Worm (Caenorhabditis elegans) whole organism, L3 larva: ENCODE results near the gene mrpl-21.
A peak's percentile ranks its signal among the peaks of the same experiment; 100 is the strongest.

ENCODE experiments used
- R02D3.7 ChIP-seq: fragments of 150-350 bp; optimal IDR thresholded peaks from 2 replicates; lab custom pipeline; 2014; ENCODE audit warnings: missing biosample characterization, missing genetic modification characterization
- ZK546.5 ChIP-seq: sonication (generic microtip); optimal IDR thresholded peaks from 2 replicates; lab custom pipeline; 2017; ENCODE audit warnings: missing biosample characterization, missing genetic modification characterization
- aly-2 ChIP-seq: fragments of 150-350 bp; optimal IDR thresholded peaks from 2 replicates; lab custom pipeline; 2014; ENCODE audit warnings: missing biosample characterization, missing genetic modification characterization
- ama-1 ChIP-seq: fragments of 150-350 bp; optimal IDR thresholded peaks from 2 replicates; lab custom pipeline; 2018
- ceh-16 ChIP-seq: sonication (generic microtip); optimal IDR thresholded peaks from 2 replicates; lab custom pipeline; 2017; ENCODE audit warnings: missing biosample characterization, missing genetic modification characterization
- ceh-28 ChIP-seq: fragments of 150-350 bp; optimal IDR thresholded peaks from 2 replicates; lab custom pipeline; 2014; ENCODE audit warnings: missing biosample characterization, missing genetic modification reagents, missing genetic modification characterization
- ceh-82 ChIP-seq: fragments of 150-350 bp; optimal IDR thresholded peaks from 2 replicates; lab custom pipeline; 2014; ENCODE audit warnings: missing biosample characterization, missing genetic modification characterization
- ceh-9 ChIP-seq: sonication (generic microtip); optimal IDR thresholded peaks from 2 replicates; lab custom pipeline; 2018; ENCODE audit warnings: missing biosample characterization, missing genetic modification characterization
- daf-12 ChIP-seq: fragments of 150-350 bp; optimal IDR thresholded peaks from 2 replicates; lab custom pipeline; 2014; ENCODE audit warnings: missing biosample characterization, missing genetic modification reagents, missing genetic modification characterization
- egl-27 ChIP-seq: sonication (generic microtip); optimal IDR thresholded peaks from 4 replicates; lab custom pipeline; 2017; ENCODE audit warnings: missing biosample characterization, missing genetic modification reagents, missing genetic modification characterization
- egl-5 ChIP-seq: fragments of 150-350 bp; optimal IDR thresholded peaks from 2 replicates; lab custom pipeline; 2017; ENCODE audit warnings: missing biosample characterization, missing genetic modification reagents, missing genetic modification characterization, inconsistent platforms
- elt-2 ChIP-seq: sonication (generic microtip); optimal IDR thresholded peaks from 2 replicates; lab custom pipeline; 2016; ENCODE audit warnings: missing genetic modification reagents, mild to moderate bottlenecking, missing genetic modification characterization, missing compliant biosample characterization
- elt-3 ChIP-seq, 3 experiments: fragments of 150-350 bp in 1 of 3; sonication (generic microtip) in 2 of 3; optimal IDR thresholded peaks; 2 replicates in 2 of 3; 4 replicates in 1 of 3; lab custom pipeline; 2014 to 2017; ENCODE audit warnings: missing biosample characterization in 3 of 3, missing genetic modification characterization in 3 of 3
- eor-1 ChIP-seq, 2 experiments: fragments of 150-350 bp; optimal IDR thresholded peaks; 2 replicates each; lab custom pipeline; 2014 to 2018; ENCODE audit warnings: missing biosample characterization in 2 of 2, missing genetic modification characterization in 2 of 2
- fkh-10 ChIP-seq: sonication (generic microtip); optimal IDR thresholded peaks from 2 replicates; lab custom pipeline; 2017; ENCODE audit warnings: missing biosample characterization, missing genetic modification reagents, missing genetic modification characterization
- fos-1 ChIP-seq: fragments of 150-350 bp; optimal IDR thresholded peaks from 2 replicates; lab custom pipeline; 2014; ENCODE audit warnings: missing biosample characterization, missing genetic modification characterization
- hmg-11 ChIP-seq: sonication (generic microtip); optimal IDR thresholded peaks from 2 replicates; lab custom pipeline; 2016; ENCODE audit warnings: missing genetic modification characterization, missing compliant biosample characterization
- jun-1 ChIP-seq: fragments of 150-350 bp; optimal IDR thresholded peaks from 2 replicates; lab custom pipeline; 2014; ENCODE audit warnings: missing biosample characterization, missing genetic modification reagents, missing genetic modification characterization
- lin-15B ChIP-seq: fragments of 150-350 bp; optimal IDR thresholded peaks from 2 replicates; lab custom pipeline; 2014; ENCODE audit warnings: missing biosample characterization, missing genetic modification characterization
- lin-39 ChIP-seq: fragments of 150-350 bp; optimal IDR thresholded peaks from 2 replicates; lab custom pipeline; 2018; ENCODE audit warnings: missing biosample characterization, missing genetic modification reagents, missing genetic modification characterization
- lsy-12 ChIP-seq: sonication (generic microtip); optimal IDR thresholded peaks from 2 replicates; lab custom pipeline; 2016; ENCODE audit warnings: mild to moderate bottlenecking, missing genetic modification characterization, missing compliant biosample characterization
- mdl-1 ChIP-seq: fragments of 150-350 bp; optimal IDR thresholded peaks from 2 replicates; lab custom pipeline; 2014; ENCODE audit warnings: missing biosample characterization, missing genetic modification characterization
- mml-1 ChIP-seq: fragments of 150-350 bp; sonication (generic microtip); optimal IDR thresholded peaks from 3 replicates; lab custom pipeline; 2014; ENCODE audit warnings: missing biosample characterization, missing genetic modification characterization
- nfya-1 ChIP-seq: sonication (generic microtip); optimal IDR thresholded peaks from 2 replicates; lab custom pipeline; 2017; ENCODE audit warnings: missing genetic modification characterization, mild to moderate bottlenecking, missing compliant biosample characterization, antibody characterized with exemption, moderate library complexity; ENCODE audit not compliant: insufficient read depth
- nhr-11 ChIP-seq: fragments of 150-350 bp; optimal IDR thresholded peaks from 2 replicates; lab custom pipeline; 2014; ENCODE audit warnings: missing biosample characterization, missing genetic modification characterization
- nhr-12 ChIP-seq: fragments of 150-350 bp; optimal IDR thresholded peaks from 2 replicates; lab custom pipeline; 2014; ENCODE audit warnings: missing biosample characterization, missing genetic modification characterization
- nhr-23 ChIP-seq: fragments of 150-350 bp; optimal IDR thresholded peaks from 2 replicates; lab custom pipeline; 2014; ENCODE audit warnings: missing biosample characterization, missing genetic modification reagents, missing genetic modification characterization
- nhr-237 ChIP-seq: fragments of 150-350 bp; optimal IDR thresholded peaks from 2 replicates; lab custom pipeline; 2014; ENCODE audit warnings: missing biosample characterization, missing genetic modification characterization
- nhr-25 ChIP-seq: sonication (generic microtip); optimal IDR thresholded peaks from 2 replicates; lab custom pipeline; 2017; ENCODE audit warnings: missing biosample characterization, missing genetic modification characterization
- nhr-28 ChIP-seq: fragments of 150-350 bp; optimal IDR thresholded peaks from 2 replicates; lab custom pipeline; 2014; ENCODE audit warnings: missing biosample characterization, missing genetic modification characterization
- nhr-43 ChIP-seq: sonication (generic microtip); optimal IDR thresholded peaks from 2 replicates; lab custom pipeline; 2016; ENCODE audit warnings: mild to moderate bottlenecking, missing genetic modification characterization, missing compliant biosample characterization; ENCODE audit not compliant: poor library complexity, severe bottlenecking
- nhr-67 ChIP-seq: fragments of 150-350 bp; optimal IDR thresholded peaks from 2 replicates; lab custom pipeline; 2014; ENCODE audit warnings: missing biosample characterization, missing genetic modification characterization
- nhr-77 ChIP-seq: fragments of 150-350 bp; optimal IDR thresholded peaks from 2 replicates; lab custom pipeline; 2014; ENCODE audit warnings: missing biosample characterization, missing genetic modification characterization
- pha-4 ChIP-seq: fragments of 150-350 bp; optimal IDR thresholded peaks from 2 replicates; lab custom pipeline; 2014; ENCODE audit warnings: missing biosample characterization, missing genetic modification reagents, missing genetic modification characterization
- pqm-1 ChIP-seq: fragments of 150-350 bp; optimal IDR thresholded peaks from 2 replicates; lab custom pipeline; 2017; ENCODE audit warnings: missing biosample characterization, missing genetic modification characterization, inconsistent platforms
- skn-1 ChIP-seq: fragments of 150-350 bp; optimal IDR thresholded peaks from 2 replicates; lab custom pipeline; 2014; ENCODE audit warnings: missing biosample characterization, missing genetic modification characterization
- snpc-4 ChIP-seq: fragments of 150-350 bp; optimal IDR thresholded peaks from 2 replicates; lab custom pipeline; 2014; ENCODE audit warnings: missing biosample characterization, missing genetic modification characterization
- tbx-2 ChIP-seq: sonication (generic microtip); optimal IDR thresholded peaks from 2 replicates; lab custom pipeline; 2016; ENCODE audit warnings: mild to moderate bottlenecking, missing genetic modification characterization, missing compliant biosample characterization
- unc-62 ChIP-seq: fragments of 150-350 bp; sonication (generic microtip); optimal IDR thresholded peaks from 4 replicates; lab custom pipeline; 2014; ENCODE audit warnings: missing biosample characterization, missing genetic modification reagents, missing genetic modification characterization
- zag-1 ChIP-seq: fragments of 150-350 bp; optimal IDR thresholded peaks from 2 replicates; lab custom pipeline; 2014; ENCODE audit warnings: missing biosample characterization, missing genetic modification characterization
- ztf-11 ChIP-seq: fragments of 150-350 bp; optimal IDR thresholded peaks from 2 replicates; lab custom pipeline; 2014; ENCODE audit warnings: missing biosample characterization, missing genetic modification characterization
- ztf-4 ChIP-seq: fragments of 150-350 bp; optimal IDR thresholded peaks from 2 replicates; lab custom pipeline; 2014; ENCODE audit warnings: missing biosample characterization, missing genetic modification characterization

mrpl-21 gene

DNA sequence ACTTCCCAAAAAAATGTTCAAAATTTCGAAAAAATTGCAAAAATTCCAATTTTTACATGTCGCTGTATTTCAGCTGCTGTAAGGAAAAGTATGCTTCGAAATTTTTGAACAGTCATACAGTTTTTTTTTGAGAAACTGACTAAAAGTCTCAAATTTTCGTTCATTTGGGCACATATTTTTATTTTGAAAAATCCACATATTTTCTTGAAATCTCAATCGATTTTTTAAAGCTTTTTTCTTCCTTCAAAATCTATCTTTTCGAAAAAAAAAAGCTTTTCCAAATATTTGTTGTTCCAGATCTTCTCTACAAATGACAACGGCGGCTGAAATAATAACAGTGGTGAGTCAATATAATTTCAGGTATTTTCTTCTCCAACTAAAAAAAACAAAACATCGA, 46.4 kb downstream of the mrpl-21 start, which contains the start of gene asd-1:
Gene asd-1, plus strand, starts transcription at position 298 of the 397 bp plus-strand sequence.
- TF ChIP-seq snpc-4 (tag; lab: Kevin White, UChicago) (no peak), mml-1 (tag; lab: Kevin White, UChicago) (no peak), ceh-28 (tag; lab: Kevin White, UChicago) (no peak), nhr-237 (tag; lab: Kevin White, UChicago) (no peak), ZK546.5 (tag; lab: Kevin White, UChicago) (no peak), R02D3.7 (no peak), aly-2 (tag; lab: Kevin White, UChicago) (no peak), egl-5 (tag; lab: Kevin White, UChicago) (no peak), egl-27 (tag; lab: Kevin White, UChicago) (no peak)

- TF ChIP-seq fkh-10 (GFP tag; lab: Kevin White, UChicago) (peak; percentile 6), zag-1 (no peak), pha-4 (tag; lab: Kevin White, UChicago) (peak; percentile 73), lsy-12 (tag; lab: Kevin White, UChicago) (no peak), jun-1 (tag; lab: Kevin White, UChicago) (no peak), nhr-25 (tag; lab: Kevin White, UChicago) (peak; percentile 58), nhr-237 (tag; lab: Kevin White, UChicago) (no peak), tbx-2 (tag; lab: Kevin White, UChicago) (no peak), egl-5 (tag; lab: Kevin White, UChicago) (peak; percentile 20), lin-15B (tag; lab: Kevin White, UChicago) (peak; percentile 75), mdl-1 (tag; lab: Kevin White, UChicago) (peak; percentile 85), nhr-23 (tag; lab: Kevin White, UChicago) (no peak), skn-1 (tag; lab: Kevin White, UChicago) (peak; percentile 21), ztf-11 (no peak), ceh-16 (tag; lab: Kevin White, UChicago) (no peak), lin-39 (tag; lab: Kevin White, UChicago) (peak; percentile 60), nfya-1 (tag; lab: Kevin White, UChicago) (peak; percentile 84), R02D3.7 (peak; percentile 22), daf-12 (tag; lab: Kevin White, UChicago) (no peak), snpc-4 (tag; lab: Kevin White, UChicago) (peak; percentile 46), mml-1 (tag; lab: Kevin White, UChicago) (no peak), ceh-28 (tag; lab: Kevin White, UChicago) (no peak)
Measured at ce11 chrIII:4196301-4196987, 46.9 kb downstream of the mrpl-21 start.

ce11 chrIII:4195306-4196008, 47.9 kb downstream of the mrpl-21 start:
- no peak for TF ChIP-seq eor-1 (tag; optimal IDR thresholded peaks at IDR 0.05; lab: Kevin White, UChicago)
- TF ChIP-seq elt-2: peak; percentile 58
- no peak for TF ChIP-seq mdl-1 (tag; lab: Kevin White, UChicago)
- peak; percentile 31 for TF ChIP-seq R02D3.7
- TF ChIP-seq aly-2 (tag; lab: Kevin White, UChicago): peak; percentile 33
- TF ChIP-seq ama-1 (lab: Kevin White, UChicago): peak; percentile 95
- no peak for TF ChIP-seq ztf-11
- peak; percentile 56 for TF ChIP-seq nfya-1 (tag; lab: Kevin White, UChicago)
- TF ChIP-seq lin-39 (tag; lab: Kevin White, UChicago): no peak
- peak; percentile 46 for TF ChIP-seq ceh-82
- peak; percentile 46 for TF ChIP-seq nhr-77 (tag; lab: Kevin White, UChicago)
- TF ChIP-seq lsy-12 (tag; lab: Kevin White, UChicago): peak; percentile 74
- TF ChIP-seq nhr-237 (tag; lab: Kevin White, UChicago): no peak
- no peak for TF ChIP-seq nhr-28 (tag; lab: Kevin White, UChicago)
- no peak for TF ChIP-seq snpc-4 (tag; lab: Kevin White, UChicago)
- TF ChIP-seq nhr-11 (tag; lab: Kevin White, UChicago): no peak
- TF ChIP-seq unc-62 (GFP tag; lab: Kevin White, UChicago): no peak
- no peak for TF ChIP-seq elt-3 (tag; optimal IDR thresholded peaks at IDR 0.05; lab: Kevin White, UChicago)
- TF ChIP-seq ceh-16 (tag; lab: Kevin White, UChicago): no peak
- TF ChIP-seq nhr-67 (tag; lab: Kevin White, UChicago): no peak
- peak; percentile 84 for TF ChIP-seq nhr-43
- TF ChIP-seq egl-27 (tag; lab: Kevin White, UChicago): no peak
- TF ChIP-seq ZK546.5 (tag; lab: Kevin White, UChicago): no peak
- peak; percentile 47 for TF ChIP-seq hmg-11 (tag; lab: Kevin White, UChicago)
- peak; percentile 49 for TF ChIP-seq daf-12 (tag; lab: Kevin White, UChicago)
- peak; percentile 60 for TF ChIP-seq ztf-4
- TF ChIP-seq pha-4 (tag; lab: Kevin White, UChicago): peak; percentile 36
- TF ChIP-seq fos-1: no peak
- TF ChIP-seq nhr-25 (tag; lab: Kevin White, UChicago): peak; percentile 38
- no peak for TF ChIP-seq skn-1 (tag; lab: Kevin White, UChicago)
- TF ChIP-seq ceh-28 (tag; lab: Kevin White, UChicago): peak; percentile 56
- peak; percentile 30 for TF ChIP-seq pqm-1 (tag; lab: Kevin White, UChicago)
- no peak for TF ChIP-seq mml-1 (tag; lab: Kevin White, UChicago)
- peak; percentile 34 for TF ChIP-seq jun-1 (tag; lab: Kevin White, UChicago)
- peak; percentile 87 for TF ChIP-seq tbx-2 (tag; lab: Kevin White, UChicago)
- TF ChIP-seq lin-15B (tag; lab: Kevin White, UChicago): no peak
- no peak for TF ChIP-seq nhr-12
- TF ChIP-seq ceh-9 (tag; lab: Kevin White, UChicago): no peak
- peak; percentile 60 for TF ChIP-seq nhr-23 (tag; lab: Kevin White, UChicago)
